Worm (Caenorhabditis elegans): Measurements from ENCODE around the gene gop-3.

gop-3 gene

ce11 chrIII:5268486-5268885 is 8.0 kb downstream of the gop-3 start:
- TF ChIP-seq C08G9.2 (tag; optimal IDR thresholded peaks at IDR 0.05), result no peak
- TF ChIP-seq C38D4.7 (GFP tag; optimal IDR thresholded peaks at IDR 0.05), result no peak
- no peak for TF ChIP-seq odd-2 (tag; optimal IDR thresholded peaks at IDR 0.05)
- no peak for TF ChIP-seq ceh-6 (GFP tag; optimal IDR thresholded peaks at IDR 0.05)
- TF ChIP-seq nhr-232 (tag; optimal IDR thresholded peaks at IDR 0.05), result no peak
- TF ChIP-seq ceh-18 (tag; optimal IDR thresholded peaks at IDR 0.05), result no peak
- no peak for TF ChIP-seq tbx-7 (tag; optimal IDR thresholded peaks at IDR 0.05)
- no peak for TF ChIP-seq ceh-14 (tag; optimal IDR thresholded peaks at IDR 0.05)
- no peak for TF ChIP-seq sox-2 (GFP tag; IDR thresholded peaks at IDR 0.05)
- TF ChIP-seq ceh-22 (tag; optimal IDR thresholded peaks at IDR 0.05), result no peak
- TF ChIP-seq elt-4 (tag; optimal IDR thresholded peaks at IDR 0.05), result no peak
- no peak for TF ChIP-seq ref-2 (tag; optimal IDR thresholded peaks at IDR 0.05)
- no peak for TF ChIP-seq fkh-6 (tag; optimal IDR thresholded peaks at IDR 0.05)
- no peak for TF ChIP-seq unc-86 (tag; optimal IDR thresholded peaks at IDR 0.05)
- TF ChIP-seq fkh-10 (GFP tag; optimal IDR thresholded peaks at IDR 0.05), result no peak
- no peak for TF ChIP-seq sdc-2 (tag; optimal IDR thresholded peaks at IDR 0.05)
- TF ChIP-seq ceh-30 (tag; optimal IDR thresholded peaks at IDR 0.05), result no peak
- TF ChIP-seq unc-55 (GFP tag; optimal IDR thresholded peaks at IDR 0.05), result no peak
- TF ChIP-seq dmd-4 (tag; optimal IDR thresholded peaks at IDR 0.05; ENCODE audit: borderline replicate concordance), result no peak

- no peak for TF ChIP-seq pha-4 (tag; optimal IDR thresholded peaks at IDR 0.05)
- TF ChIP-seq ceh-45 (GFP tag; IDR thresholded peaks at IDR 0.05), result no peak
- TF ChIP-seq tbx-7 (tag; optimal IDR thresholded peaks at IDR 0.05), result no peak
- TF ChIP-seq ceh-24 (tag; optimal IDR thresholded peaks at IDR 0.05), result no peak
- no peak for TF ChIP-seq unc-3 (GFP tag; conservative IDR thresholded peaks at IDR 0.05)
- TF ChIP-seq unc-3 (tag; optimal IDR thresholded peaks at IDR 0.05), result no peak
- no peak for TF ChIP-seq fax-1 (tag; optimal IDR thresholded peaks at IDR 0.05)
Observed at ce11 chrIII:5269814-5270213, 9.3 kb downstream of the gop-3 start, which contains the start of gene ZC395.4. Gene ZC395.4, plus strand, starts transcription at chrIII:5270114.

- no peak for TF ChIP-seq K09A11.1 (tag; optimal IDR thresholded peaks at IDR 0.05; ENCODE audit: insufficient read depth)
- TF ChIP-seq pag-3 (tag; optimal IDR thresholded peaks at IDR 0.05; ENCODE audit: borderline replicate concordance), result no peak
- TF ChIP-seq ceh-31 (tag; optimal IDR thresholded peaks at IDR 0.05), result no peak
- no peak for TF ChIP-seq odd-2 (tag; optimal IDR thresholded peaks at IDR 0.05)
- no peak for TF ChIP-seq dve-1 (tag; optimal IDR thresholded peaks at IDR 0.05)
- no peak for TF ChIP-seq nhr-232 (tag; optimal IDR thresholded peaks at IDR 0.05)
- TF ChIP-seq rnt-1 (tag; optimal IDR thresholded peaks at IDR 0.05), result no peak
- no peak for TF ChIP-seq ceh-14 (tag; optimal IDR thresholded peaks at IDR 0.05)
- TF ChIP-seq ets-4 (tag; optimal IDR thresholded peaks at IDR 0.05), result no peak
- TF ChIP-seq nfya-1 (tag; optimal IDR thresholded peaks at IDR 0.05), result no peak
- TF ChIP-seq mec-3 (tag; optimal IDR thresholded peaks at IDR 0.05; ENCODE audit: borderline replicate concordance), result no peak
Observed at ce11 chrIII:5273396-5273857, 12.9 kb downstream of the gop-3 start, which contains the start of gene ztf-8. Gene ztf-8, minus strand, starts transcription at chrIII:5273471.

ce11 chrIII:5274250-5274649 is 13.8 kb downstream of the gop-3 start:
- no peak for TF ChIP-seq ceh-19 (GFP tag; optimal IDR thresholded peaks at IDR 0.05)
- no peak for TF ChIP-seq ama-1 (optimal IDR thresholded peaks at IDR 0.05)
- no peak for TF ChIP-seq elt-2 (tag; optimal IDR thresholded peaks at IDR 0.05)
- no peak for TF ChIP-seq ceh-24 (tag; optimal IDR thresholded peaks at IDR 0.05)
